Worm (Caenorhabditis elegans): Measurements from ENCODE around the gene fipr-20.

The fipr-20 gene

DNA sequence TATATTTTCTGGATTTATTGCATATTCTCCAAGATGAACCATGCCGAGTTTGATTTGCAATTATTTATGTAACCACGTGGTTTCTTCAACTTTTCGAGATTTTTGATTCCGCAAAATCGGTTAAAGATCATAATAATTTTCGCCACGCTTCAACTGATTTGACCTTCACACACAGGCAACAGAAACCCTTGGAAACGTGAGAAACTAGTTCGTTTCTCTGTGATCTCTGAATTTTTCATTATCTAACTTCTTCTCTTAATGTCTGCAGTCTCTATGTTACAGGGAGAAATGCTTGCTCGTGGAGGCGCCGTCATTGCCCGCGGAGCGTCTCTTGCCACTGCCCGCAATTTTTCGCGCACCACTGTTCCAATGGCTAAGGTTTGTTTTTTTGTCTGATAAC lies 3.2 kb upstream of the fipr-20 start, which contains the start of gene fum-1 (continued):
- TF ChIP-seq egl-27 (tag; optimal IDR thresholded peaks at IDR 0.05) (no peak), nhr-23 (tag; optimal IDR thresholded peaks at IDR 0.05) (no peak), nhr-11 (tag; optimal IDR thresholded peaks at IDR 0.05) (no peak), mab-5 (tag; optimal IDR thresholded peaks at IDR 0.05) (no peak), nhr-129 (tag; optimal IDR thresholded peaks at IDR 0.05) (peak; percentile 63), sma-9 (GFP tag; optimal IDR thresholded peaks at IDR 0.05) (peak; percentile 79), sma-9 (tag; optimal IDR thresholded peaks at IDR 0.05) (no peak), blmp-1 (tag; optimal IDR thresholded peaks at IDR 0.05; ENCODE audit: insufficient read depth) (peak; percentile 7), unc-55 (GFP tag; optimal IDR thresholded peaks at IDR 0.05) (peak; percentile 28), nhr-12 (tag; optimal IDR thresholded peaks at IDR 0.05) (no peak), nhr-21 (tag; optimal IDR thresholded peaks at IDR 0.05) (peak; percentile 22), ztf-11 (tag; optimal IDR thresholded peaks at IDR 0.05) (no peak), ceh-82 (tag; optimal IDR thresholded peaks at IDR 0.05) (no peak)

DNA sequence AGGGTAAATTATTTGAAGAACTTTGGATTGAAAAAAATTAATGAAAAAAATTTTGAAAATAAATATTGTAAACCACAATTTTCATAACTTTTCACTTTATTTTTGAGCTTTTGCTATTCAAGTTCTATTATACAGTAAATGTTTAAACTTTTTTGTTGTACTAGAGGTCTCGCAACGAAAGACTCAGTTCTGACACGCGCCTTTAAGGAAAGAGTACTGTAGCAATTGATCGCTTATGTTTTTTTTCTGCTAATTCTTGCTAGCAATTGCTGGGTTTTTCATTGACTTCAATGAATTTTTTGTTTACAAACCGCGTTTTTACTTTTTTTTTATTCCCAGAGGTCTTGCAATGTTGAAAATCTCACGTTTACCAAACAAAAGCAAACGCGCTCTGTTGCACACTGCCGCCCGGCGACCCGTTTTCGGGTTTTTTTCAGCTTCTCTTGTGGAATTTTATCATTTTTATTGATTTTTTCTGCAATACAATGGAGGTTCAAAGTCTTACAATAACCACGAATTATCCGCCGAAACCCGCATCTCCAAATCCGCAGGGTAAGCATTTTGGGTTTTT lies 1.3 kb upstream of the fipr-20 start, which contains the start of gene H14A12.3:
H14A12.3 (plus strand) TSS at position 360 of the 571 bp plus-strand sequence.
- TF ChIP-seq mdl-1 (tag; optimal IDR thresholded peaks at IDR 0.05) = no peak
- TF ChIP-seq C34F6.9 (tag; optimal IDR thresholded peaks at IDR 0.05) = peak; percentile 54
- peak; percentile 19 for TF ChIP-seq unc-55 (GFP tag; optimal IDR thresholded peaks at IDR 0.05)
- peak in 1 of 2 experiments; percentile 41 for TF ChIP-seq lsy-2 (tag; optimal IDR thresholded peaks at IDR 0.05)
- TF ChIP-seq ceh-16 (tag; optimal IDR thresholded peaks at IDR 0.05) = no peak

DNA sequence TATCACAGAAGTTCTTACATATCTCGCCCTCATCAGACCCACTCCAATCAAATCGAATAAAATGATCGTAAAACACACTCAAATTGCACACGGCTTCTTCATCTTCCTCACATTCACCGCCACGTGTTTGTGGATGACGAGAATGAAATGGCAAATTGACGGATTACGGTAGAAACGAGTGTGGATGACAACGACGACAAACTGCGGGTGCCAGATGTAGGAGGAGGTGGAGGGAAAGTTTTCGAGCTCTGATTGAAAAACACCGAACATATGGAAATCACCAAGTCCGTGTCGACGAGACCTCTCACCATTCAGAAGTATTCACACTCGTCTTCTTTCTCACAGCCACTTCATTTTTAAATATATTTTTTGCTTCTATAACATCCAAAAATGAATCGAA lies 2.2 kb downstream of the fipr-20 start, which contains the start of gene mls-1:
mls-1 (plus strand) TSS at position 324 of the 400 bp plus-strand sequence.
- TF ChIP-seq nhr-12 (tag; optimal IDR thresholded peaks at IDR 0.05) = no peak
- TF ChIP-seq sma-9 (GFP tag; optimal IDR thresholded peaks at IDR 0.05) = no peak
- TF ChIP-seq sma-9 (tag; optimal IDR thresholded peaks at IDR 0.05) = no peak
- no peak for TF ChIP-seq lsy-2 (tag; optimal IDR thresholded peaks at IDR 0.05)
- TF ChIP-seq blmp-1 (tag; optimal IDR thresholded peaks at IDR 0.05; ENCODE audit: insufficient read depth) = no peak
- no peak for TF ChIP-seq unc-39 (tag; optimal IDR thresholded peaks at IDR 0.05)
- TF ChIP-seq elt-1 (tag; optimal IDR thresholded peaks at IDR 0.05) = no peak
- TF ChIP-seq ZK546.5 (tag; optimal IDR thresholded peaks at IDR 0.05) = no peak

DNA sequence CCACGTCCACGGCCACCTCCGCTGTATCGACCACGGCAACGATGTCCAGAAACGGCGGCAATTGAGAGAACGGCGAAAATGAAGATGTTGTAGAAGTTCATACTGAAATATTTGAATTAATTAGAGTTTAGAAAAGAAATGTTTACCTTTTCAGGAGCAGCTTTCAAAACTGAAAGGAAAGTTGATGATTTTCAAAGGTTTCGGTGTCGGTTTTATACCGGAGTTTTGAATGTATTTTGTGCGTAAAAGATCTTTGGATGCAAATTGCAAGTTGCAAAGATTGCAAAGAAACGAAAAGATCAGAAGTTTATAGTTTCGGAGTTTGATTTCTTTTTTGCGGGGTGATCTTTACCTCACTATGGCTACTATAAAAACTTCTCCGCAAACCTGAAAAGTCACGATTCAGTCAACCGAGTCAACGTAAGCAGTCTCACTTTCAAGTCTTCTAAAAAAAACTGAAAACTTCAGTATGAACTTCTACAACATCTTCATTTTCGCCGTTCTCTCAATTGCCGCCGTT lies 3.3 kb downstream of the fipr-20 start, which contains the start of the genes fipr-19 and fipr-18:
fipr-19 (minus strand) TSS at position 101 of the 520 bp plus-strand sequence.
fipr-18 (plus strand) TSS at position 470 of the 520 bp plus-strand sequence.
- no peak for TF ChIP-seq nhr-77 (tag; optimal IDR thresholded peaks at IDR 0.05)
- TF ChIP-seq sma-3 (GFP tag; optimal IDR thresholded peaks at IDR 0.05) = no peak

DNA sequence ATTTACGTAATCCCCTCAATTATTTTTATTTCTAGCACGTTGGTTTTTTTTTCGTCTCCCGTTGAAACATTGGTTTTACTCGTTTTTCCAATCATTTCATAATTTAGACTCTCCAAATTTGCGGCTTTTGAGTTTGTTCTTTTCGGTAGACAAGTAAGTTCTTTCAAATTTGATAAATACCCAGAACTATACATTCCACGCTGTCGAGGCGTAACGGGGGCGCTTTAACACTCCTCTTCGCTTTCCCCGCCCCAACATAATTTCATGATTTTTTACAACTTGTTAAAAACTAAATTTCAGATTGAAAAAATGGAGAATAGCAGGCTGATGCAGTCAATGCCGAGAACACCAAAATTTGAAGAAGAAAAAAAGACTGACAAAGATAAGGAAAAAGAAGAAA lies 5.6 kb downstream of the fipr-20 start, which contains the start of gene Y69F12A.1:
Y69F12A.1 (plus strand) TSS at position 301 of the 400 bp plus-strand sequence.
- TF ChIP-seq egl-27 (tag; optimal IDR thresholded peaks at IDR 0.05) (no peak), mab-5 (tag; optimal IDR thresholded peaks at IDR 0.05) (no peak), unc-39 (tag; optimal IDR thresholded peaks at IDR 0.05) (no peak), R02D3.7 (tag; optimal IDR thresholded peaks at IDR 0.05) (no peak)

DNA sequence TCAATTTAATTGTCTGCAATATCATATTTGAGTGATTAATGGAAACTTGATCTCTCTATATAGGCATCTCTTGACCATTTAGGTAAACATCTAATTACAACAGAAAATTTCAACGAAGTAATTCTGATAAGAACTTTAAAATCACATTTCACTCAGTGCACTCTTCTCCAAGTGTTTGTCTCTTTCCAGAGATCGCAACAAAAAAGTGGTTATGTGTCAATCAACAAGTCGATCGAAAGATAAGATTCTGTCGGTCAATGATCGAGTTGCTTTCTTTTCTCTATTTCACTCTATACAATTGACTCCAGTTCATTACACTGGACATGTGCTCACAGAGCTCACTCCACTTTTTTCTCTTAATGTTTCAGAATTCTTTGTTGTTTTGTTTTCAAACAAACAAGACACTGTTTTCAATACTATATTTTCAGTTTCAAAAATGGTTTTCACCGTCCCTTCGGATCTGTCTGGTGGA lies 8.5 kb downstream of the fipr-20 start, which contains the start of gene alh-12:
alh-12 (plus strand) TSS at position 422 of the 472 bp plus-strand sequence.
- TF ChIP-seq fos-1 (tag; optimal IDR thresholded peaks at IDR 0.05) (peak; percentile 82), lsy-2 (tag; optimal IDR thresholded peaks at IDR 0.05) (peak in 1 of 2 experiments; percentile 2), nhr-129 (tag; optimal IDR thresholded peaks at IDR 0.05) (peak; percentile 17), ZK546.5 (tag; optimal IDR thresholded peaks at IDR 0.05) (no peak), crh-2 (tag; optimal IDR thresholded peaks at IDR 0.05) (peak; percentile 31), gmeb-1 (tag; optimal IDR thresholded peaks at IDR 0.05) (peak; percentile 20)
